Fruit fly (Drosophila melanogaster) whole organism, embryonic: ENCODE measurements around the gene capu.
A peak's percentile ranks its signal among the peaks of the same experiment; 100 is the strongest.

Experiments
- CG13894 ChIP-seq: fragments of 200-800 bp; sonication (Bioruptor generic); optimal IDR thresholded peaks from 3 replicates; lab custom pipeline; 2018; ENCODE audit warnings: missing biosample characterization, mild to moderate bottlenecking, missing genetic modification characterization, moderate library complexity
- CG14965 ChIP-seq: fragments of 200-800 bp; sonication (Bioruptor generic); optimal IDR thresholded peaks from 2 replicates; lab custom pipeline; 2016; ENCODE audit warnings: missing biosample characterization, missing genetic modification characterization, borderline replicate concordance
- CG17802 ChIP-seq: fragments of 200-800 bp; sonication (Bioruptor generic); optimal IDR thresholded peaks from 2 replicates; lab custom pipeline; 2018; ENCODE audit warnings: missing biosample characterization, mild to moderate bottlenecking, missing genetic modification characterization, moderate library complexity
- CG18011 ChIP-seq: fragments of 200-800 bp; sonication (Bioruptor generic); optimal IDR thresholded peaks from 2 replicates; lab custom pipeline; 2017; ENCODE audit warnings: missing biosample characterization, missing genetic modification characterization, mild to moderate bottlenecking, moderate library complexity, missing genotype
- CG2120 ChIP-seq: fragments of 200-800 bp; sonication (Bioruptor generic); optimal IDR thresholded peaks from 3 replicates; lab custom pipeline; 2016; ENCODE audit warnings: missing biosample characterization, missing genetic modification characterization
- CG31224 ChIP-seq: fragments of 200-800 bp; sonication (Bioruptor generic); IDR thresholded peaks from 2 replicates; pipeline ENCODE4 v1.3.6; 2022; ENCODE audit warnings: missing biosample characterization, missing genetic modification characterization
- CG31365 ChIP-seq: fragments of 200-800 bp; sonication (Bioruptor generic); optimal IDR thresholded peaks from 2 replicates; lab custom pipeline; 2018; ENCODE audit warnings: missing biosample characterization, mild to moderate bottlenecking, missing genetic modification characterization
- CG4328 ChIP-seq: fragments of 200-800 bp; sonication (Bioruptor generic); optimal IDR thresholded peaks from 3 replicates; lab custom pipeline; 2017; ENCODE audit warnings: missing biosample characterization, missing genetic modification reagents, missing genetic modification characterization
- CG4707 ChIP-seq: fragments of 200-800 bp; sonication (Bioruptor generic); optimal IDR thresholded peaks from 2 replicates; lab custom pipeline; 2018; ENCODE audit warnings: missing biosample characterization, mild to moderate bottlenecking, missing genetic modification characterization, moderate library complexity
- CG5180 ChIP-seq: fragments of 200-800 bp; sonication (Bioruptor generic); optimal IDR thresholded peaks from 3 replicates; lab custom pipeline; 2017; ENCODE audit warnings: missing biosample characterization, missing genetic modification characterization, mild to moderate bottlenecking, moderate library complexity, missing genetic modification reagents
- CG5245 ChIP-seq: fragments of 200-800 bp; sonication (Bioruptor generic); optimal IDR thresholded peaks from 3 replicates; lab custom pipeline; 2016; ENCODE audit warnings: missing biosample characterization, missing genetic modification characterization
- CG5953 ChIP-seq: fragments of 200-800 bp; sonication (Bioruptor generic); IDR thresholded peaks from 2 replicates; pipeline ENCODE4 v1.3.6; 2022; ENCODE audit warnings: missing biosample characterization, missing genetic modification characterization
- CG8944 ChIP-seq: fragments of 200-800 bp; sonication (Bioruptor generic); optimal IDR thresholded peaks from 3 replicates; lab custom pipeline; 2016; ENCODE audit warnings: missing biosample characterization, missing genetic modification characterization
- CG9797 ChIP-seq: fragments of 200-800 bp; sonication (Bioruptor generic); optimal IDR thresholded peaks from 3 replicates; lab custom pipeline; 2018; ENCODE audit warnings: missing biosample characterization, mild to moderate bottlenecking, missing genetic modification characterization
- CHES-1-like ChIP-seq: fragments of 200-800 bp; sonication (Bioruptor generic); optimal IDR thresholded peaks from 2 replicates; lab custom pipeline; 2016; ENCODE audit warnings: missing biosample characterization, missing genetic modification characterization
- CoRest ChIP-seq: fragments of 200-800 bp; sonication (Bioruptor generic); optimal IDR thresholded peaks from 3 replicates; lab custom pipeline; 2018; ENCODE audit warnings: missing biosample characterization, mild to moderate bottlenecking, missing genetic modification characterization, moderate library complexity
- D19A ChIP-seq: fragments of 200-800 bp; optimal IDR thresholded peaks from 3 replicates; lab custom pipeline; 2019; ENCODE audit warnings: missing biosample characterization, mild to moderate bottlenecking, missing genetic modification characterization, moderate library complexity
- Dad ChIP-seq: fragments of 200-800 bp; sonication (Bioruptor generic); optimal IDR thresholded peaks from 3 replicates; lab custom pipeline; 2016; ENCODE audit warnings: missing biosample characterization, missing genetic modification characterization
- H15 ChIP-seq: fragments of 200-800 bp; sonication (Bioruptor generic); IDR thresholded peaks from 3 replicates; pipeline ENCODE4 v1.3.6; 2022; ENCODE audit warnings: missing biosample characterization, missing genetic modification characterization
- HLH3B ChIP-seq: fragments of 200-800 bp; sonication (Bioruptor generic); IDR thresholded peaks from 2 replicates; pipeline ENCODE4 v1.3.6; 2022; ENCODE audit warnings: missing biosample characterization, missing genetic modification characterization
- MESR4 ChIP-seq: fragments of 200-800 bp; sonication (Bioruptor generic); optimal IDR thresholded peaks from 2 replicates; lab custom pipeline; 2018; ENCODE audit warnings: missing biosample characterization, mild to moderate bottlenecking, missing genetic modification characterization, moderate library complexity
- NC2α ChIP-seq: fragments of 200-800 bp; sonication (Bioruptor generic); optimal IDR thresholded peaks from 2 replicates; lab custom pipeline; 2016; ENCODE audit warnings: missing biosample characterization, missing genetic modification characterization
- NK7.1 ChIP-seq: fragments of 200-800 bp; sonication (Bioruptor generic); optimal IDR thresholded peaks from 3 replicates; lab custom pipeline; 2016; ENCODE audit warnings: missing biosample characterization, missing genetic modification characterization
- Nf-YC ChIP-seq: fragments of 200-800 bp; optimal IDR thresholded peaks from 3 replicates; lab custom pipeline; 2019; ENCODE audit warnings: missing biosample characterization, mild to moderate bottlenecking, missing genetic modification characterization, moderate library complexity
- Oli ChIP-seq: fragments of 200-800 bp; sonication (Bioruptor generic); optimal IDR thresholded peaks from 2 replicates; lab custom pipeline; 2018; ENCODE audit warnings: missing biosample characterization, mild to moderate bottlenecking, missing genetic modification characterization, moderate library complexity
- Six4 ChIP-seq: fragments of 200-800 bp; sonication (Bioruptor generic); optimal IDR thresholded peaks from 2 replicates; lab custom pipeline; 2016; ENCODE audit warnings: missing biosample characterization, missing genetic modification characterization
- Spps ChIP-seq: fragments of 200-800 bp; sonication (Bioruptor generic); optimal IDR thresholded peaks from 2 replicates; lab custom pipeline; 2018; ENCODE audit warnings: missing biosample characterization, mild to moderate bottlenecking, missing genetic modification characterization
- Xbp1 ChIP-seq: fragments of 200-800 bp; sonication (Bioruptor generic); optimal IDR thresholded peaks from 3 replicates; lab custom pipeline; 2016; ENCODE audit warnings: missing biosample characterization, mild to moderate bottlenecking, missing genetic modification characterization
- Xrp1 ChIP-seq: fragments of 200-800 bp; sonication (Bioruptor generic); IDR thresholded peaks from 2 replicates; pipeline ENCODE4 v1.3.6; 2022; ENCODE audit warnings: missing biosample characterization, missing genetic modification characterization
- ara ChIP-seq: fragments of 200-800 bp; sonication (Bioruptor generic); IDR thresholded peaks from 2 replicates; pipeline ENCODE4 v1.3.6; 2022; ENCODE audit warnings: missing biosample characterization, missing genetic modification characterization
- ash1 ChIP-seq: fragments of 200-800 bp; sonication (Bioruptor generic); optimal IDR thresholded peaks from 2 replicates; lab custom pipeline; 2018; ENCODE audit warnings: missing biosample characterization, mild to moderate bottlenecking, missing genetic modification characterization
- az2 ChIP-seq: fragments of 200-800 bp; sonication (Bioruptor generic); optimal IDR thresholded peaks from 3 replicates; lab custom pipeline; 2016; ENCODE audit warnings: missing biosample characterization, missing genetic modification characterization
- dati ChIP-seq: fragments of 200-800 bp; sonication (Bioruptor generic); IDR thresholded peaks from 2 replicates; pipeline ENCODE4 v1.3.6; 2022; ENCODE audit warnings: missing biosample characterization, missing genetic modification characterization
- emc ChIP-seq: fragments of 200-800 bp; sonication (Bioruptor generic); optimal IDR thresholded peaks from 2 replicates; lab custom pipeline; 2016; ENCODE audit warnings: missing biosample characterization, missing genetic modification characterization
- exex ChIP-seq: fragments of 200-800 bp; sonication (Bioruptor generic); optimal IDR thresholded peaks from 4 replicates; lab custom pipeline; 2018; ENCODE audit warnings: missing biosample characterization, mild to moderate bottlenecking, missing genetic modification characterization, moderate library complexity
- grau ChIP-seq: fragments of 200-800 bp; optimal IDR thresholded peaks from 3 replicates; lab custom pipeline; 2019; ENCODE audit warnings: missing biosample characterization, mild to moderate bottlenecking, missing genetic modification characterization, moderate library complexity
- kay ChIP-seq: fragments of 200-800 bp; sonication (Bioruptor generic); optimal IDR thresholded peaks from 2 replicates; lab custom pipeline; 2016; ENCODE audit warnings: missing biosample characterization, missing genetic modification characterization
- ken ChIP-seq: fragments of 200-800 bp; sonication (Bioruptor generic); IDR thresholded peaks from 3 replicates; pipeline ENCODE4 v1.3.6; 2022; ENCODE audit warnings: missing biosample characterization, missing genetic modification characterization
- lov ChIP-seq, 2 experiments: fragments of 200-800 bp in 1 of 2; fragments of >200 bp in 1 of 2; sonication (Bioruptor generic) in 1 of 2; IDR thresholded peaks in 1 of 2; optimal IDR thresholded peaks in 1 of 2; 2 replicates in 1 of 2; 3 replicates in 1 of 2; pipeline versions ENCODE4 v1.3.6 to Lab custom; 2017 to 2022; ENCODE audit warnings: missing biosample characterization in 1 of 2, missing genetic modification characterization in 1 of 2
- nmo ChIP-seq: fragments of 200-800 bp; sonication (Bioruptor generic); optimal IDR thresholded peaks from 2 replicates; lab custom pipeline; 2018; ENCODE audit warnings: missing biosample characterization, mild to moderate bottlenecking, missing genetic modification characterization, moderate library complexity
- onecut ChIP-seq: fragments of 200-800 bp; sonication (Bioruptor generic); IDR thresholded peaks from 2 replicates; pipeline ENCODE4 v1.3.6; 2022; ENCODE audit warnings: missing biosample characterization, missing genetic modification characterization
- org-1 ChIP-seq: fragments of 200-800 bp; sonication (Bioruptor generic); optimal IDR thresholded peaks from 2 replicates; lab custom pipeline; 2017; ENCODE audit warnings: missing biosample characterization, missing genetic modification characterization
- pfk ChIP-seq: fragments of 200-800 bp; sonication (Bioruptor generic); optimal IDR thresholded peaks from 2 replicates; lab custom pipeline; 2018; ENCODE audit warnings: missing biosample characterization, mild to moderate bottlenecking, missing genetic modification characterization, moderate library complexity
- sisA ChIP-seq: fragments of 200-800 bp; sonication (Bioruptor generic); IDR thresholded peaks from 2 replicates; pipeline ENCODE4 v1.3.6; 2022; ENCODE audit warnings: missing biosample characterization, missing genetic modification characterization
- slbo ChIP-seq: fragments of 200-800 bp; sonication (Bioruptor generic); IDR thresholded peaks from 2 replicates; pipeline ENCODE4 v1.3.6; 2022; ENCODE audit warnings: missing biosample characterization, missing genetic modification characterization
- stc ChIP-seq: fragments of 200-800 bp; sonication (Bioruptor generic); IDR thresholded peaks from 2 replicates; pipeline ENCODE4 v1.3.6; 2022; ENCODE audit warnings: missing biosample characterization, missing genetic modification characterization
- tap ChIP-seq: fragments of 200-800 bp; optimal IDR thresholded peaks from 3 replicates; lab custom pipeline; 2019; ENCODE audit warnings: missing biosample characterization, mild to moderate bottlenecking, missing genetic modification characterization, moderate library complexity
- tgo ChIP-seq: fragments of 200-800 bp; sonication (Bioruptor generic); IDR thresholded peaks from 3 replicates; pipeline ENCODE4 v1.3.6; 2022; ENCODE audit warnings: missing biosample characterization, missing genetic modification characterization
- toy ChIP-seq: fragments of 200-800 bp; sonication (Bioruptor generic); IDR thresholded peaks from 2 replicates; pipeline ENCODE4 v1.3.6; 2022; ENCODE audit warnings: missing biosample characterization, missing genetic modification characterization
- tup ChIP-seq: fragments of 200-800 bp; sonication (Bioruptor generic); optimal IDR thresholded peaks from 2 replicates; lab custom pipeline; 2016; ENCODE audit warnings: missing biosample characterization, mild to moderate bottlenecking, missing genetic modification characterization, moderate library complexity
- wor ChIP-seq: fragments of 200-800 bp; sonication (Bioruptor generic); IDR thresholded peaks from 2 replicates; pipeline ENCODE4 v1.3.6; 2022; ENCODE audit warnings: missing biosample characterization, missing genetic modification characterization

capu gene

DNA sequence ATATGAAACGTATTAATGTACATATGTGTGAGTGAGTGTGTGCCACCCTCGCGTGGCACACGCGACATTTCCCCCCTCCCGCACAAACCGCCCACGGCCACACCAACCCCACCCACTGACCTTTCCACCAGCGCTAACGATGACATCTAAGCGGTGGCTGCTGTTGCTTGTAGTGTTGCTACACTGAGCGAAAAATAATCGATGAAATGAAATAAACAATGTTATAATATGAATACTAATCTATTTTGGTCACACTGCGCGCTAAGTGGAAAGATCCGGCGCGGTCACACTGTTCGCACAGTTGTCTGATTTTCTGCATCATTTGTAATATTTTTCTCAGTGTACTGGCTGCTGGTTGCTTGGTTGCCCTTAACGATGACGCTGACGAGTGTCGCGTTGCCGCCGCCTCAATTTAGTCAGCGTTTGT, 70.4 kb downstream of the capu start (continued):
- TF ChIP-seq CoRest (tag; lab: Kevin White, UChicago), result peak; percentile 96
- TF ChIP-seq NC2α (GFP tag; lab: Kevin White, UChicago), result peak; percentile 94
- peak; percentile 97 for TF ChIP-seq sisA (GFP tag; lab: Robert Waterston, UW)
- peak; percentile 73 for TF ChIP-seq CG9797 (GFP tag; lab: Kevin White, UChicago)
- peak; percentile 97 for TF ChIP-seq Oli (tag; lab: Kevin White, UChicago)
- peak; percentile 94 for TF ChIP-seq NK7.1
- TF ChIP-seq CG5953 (GFP tag; lab: Robert Waterston, UW), result peak; percentile 93
- peak; percentile 65 for TF ChIP-seq CG18011 (GFP tag; lab: Kevin White, UChicago)
- peak; percentile 80 for TF ChIP-seq toy (GFP tag; lab: Robert Waterston, UW)
- peak; percentile 83 for TF ChIP-seq CG31224 (GFP tag; lab: Robert Waterston, UW)
- peak; percentile 95 for TF ChIP-seq tgo (GFP tag; lab: Robert Waterston, UW)
- TF ChIP-seq stc (GFP tag; lab: Robert Waterston, UW), result peak; percentile 94
- TF ChIP-seq CG2120 (GFP tag; lab: Kevin White, UChicago), result peak; percentile 76
- TF ChIP-seq nmo, result peak; percentile 98
- TF ChIP-seq HLH3B (GFP tag; lab: Robert Waterston, UW), result peak; percentile 96
- TF ChIP-seq tap (tag; lab: Kevin White, UChicago), result peak; percentile 96
- peak; percentile 77 for TF ChIP-seq Nf-YC (tag; lab: Kevin White, UChicago)
- TF ChIP-seq pfk (GFP tag; lab: Kevin White, UChicago), result no peak
- no peak for TF ChIP-seq lov (optimal IDR thresholded peaks at IDR 0.05; lab: Kevin White, UChicago)
- TF ChIP-seq lov (GFP tag; IDR thresholded peaks at IDR 0.05; lab: Robert Waterston, UW), result peak; percentile 98
- peak; percentile 40 for TF ChIP-seq CG13894
- TF ChIP-seq grau (tag; lab: Kevin White, UChicago), result peak; percentile 93
- peak; percentile 98 for TF ChIP-seq Six4 (GFP tag; lab: Kevin White, UChicago)
- no peak for TF ChIP-seq ash1 (GFP tag; lab: Kevin White, UChicago)
- peak; percentile 87 for TF ChIP-seq D19A (tag; lab: Kevin White, UChicago)
- peak; percentile 92 for TF ChIP-seq wor (GFP tag; lab: Robert Waterston, UW)
- peak; percentile 91 for TF ChIP-seq CG17802 (tag; lab: Kevin White, UChicago)
- TF ChIP-seq org-1 (GFP tag; lab: Kevin White, UChicago), result peak; percentile 96
- TF ChIP-seq H15, result peak; percentile 94
- TF ChIP-seq Spps (tag; lab: Kevin White, UChicago), result peak; percentile 97
- TF ChIP-seq CG4707 (GFP tag; lab: Kevin White, UChicago), result peak; percentile 95
- peak; percentile 96 for TF ChIP-seq kay
- TF ChIP-seq CG8944 (GFP tag; lab: Kevin White, UChicago), result peak; percentile 96
- TF ChIP-seq CG5245 (GFP tag; lab: Kevin White, UChicago), result peak; percentile 99
- TF ChIP-seq Xbp1 (GFP tag; lab: Kevin White, UChicago), result peak; percentile 97
- TF ChIP-seq tup (GFP tag; lab: Kevin White, UChicago), result peak; percentile 94
- TF ChIP-seq onecut, result peak; percentile 95
- peak; percentile 94 for TF ChIP-seq dati (GFP tag; lab: Robert Waterston, UW)
- peak; percentile 81 for TF ChIP-seq CG4328
- peak; percentile 82 for TF ChIP-seq emc (GFP tag; lab: Kevin White, UChicago)
- peak; percentile 85 for TF ChIP-seq CG5180 (GFP tag; lab: Kevin White, UChicago)
- TF ChIP-seq MESR4 (GFP tag; lab: Kevin White, UChicago), result peak; percentile 61
- peak; percentile 94 for TF ChIP-seq CHES-1-like (GFP tag; lab: Kevin White, UChicago)
- TF ChIP-seq exex (tag; lab: Kevin White, UChicago), result peak; percentile 51
- peak; percentile 83 for TF ChIP-seq CG14965 (GFP tag; lab: Kevin White, UChicago)
- peak; percentile 98 for TF ChIP-seq az2
- TF ChIP-seq Dad, result peak; percentile 96
- TF ChIP-seq ken (GFP tag; lab: Robert Waterston, UW), result peak; percentile 98
- TF ChIP-seq slbo, result peak; percentile 90
- peak; percentile 87 for TF ChIP-seq CG31365 (tag; lab: Kevin White, UChicago)
- TF ChIP-seq ara (GFP tag; lab: Robert Waterston, UW), result peak; percentile 98
- peak; percentile 99 for TF ChIP-seq Xrp1 (GFP tag; lab: Robert Waterston, UW)
